Worm (Caenorhabditis elegans) whole organism, early embryonic: ENCODE measurements around the gene lact-4.

Experiments
- ets-7 ChIP-seq: sonication (generic microtip); optimal IDR thresholded peaks from 2 replicates; lab custom pipeline; 2016; ENCODE audit warnings: missing genotype, missing genetic modification characterization, missing compliant biosample characterization
- flt-1 ChIP-seq: fragments of 200-800 bp; sonication (Bioruptor generic); IDR thresholded peaks from 2 replicates; pipeline ENCODE4 v1.3.6; 2022; ENCODE audit warnings: missing genetic modification characterization, missing compliant biosample characterization
- hmbx-1 ChIP-seq: sonication (generic microtip); optimal IDR thresholded peaks from 2 replicates; lab custom pipeline; 2016; ENCODE audit warnings: mild to moderate bottlenecking, missing genetic modification characterization, missing compliant biosample characterization

DNA sequence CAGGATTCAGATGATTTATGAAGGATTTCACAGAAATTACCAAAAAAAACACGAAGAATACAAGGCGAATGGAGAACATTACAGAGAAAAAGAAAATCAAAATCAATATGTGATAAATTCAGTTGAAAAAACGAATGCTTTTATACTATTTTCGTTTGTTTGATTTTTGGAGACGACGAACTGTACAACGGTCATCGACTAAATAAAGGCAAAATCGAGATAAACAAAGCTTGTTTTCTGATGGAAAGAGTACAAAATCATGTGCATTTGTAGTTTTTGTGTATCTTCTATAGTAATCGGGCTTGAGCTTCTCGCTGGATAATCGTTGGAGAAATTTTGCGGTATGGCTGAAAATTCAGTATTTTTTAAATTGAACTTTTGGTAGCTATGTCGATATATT lies 9.1 kb downstream of the lact-4 start, which contains the start of gene M05D6.8:
- TF ChIP-seq hmbx-1 (tag; lab: Kevin White, UChicago) = no peak
- no peak for TF ChIP-seq ets-7 (tag; lab: Kevin White, UChicago)
- TF ChIP-seq flt-1 = no peak
